Comparison of ENCODE assay signal across 3 fruit fly cellular contexts in genomic region chr3R:17118917-17119378, dm6.
TF ChIP-seq lines count a peak whose summit lies in the region.

No protein-coding gene starts in this region.

TF ChIP-seq in whole organism, adult, 20 proteins besides CTCF, POLR2A, EP300 and RAD21 (continued from another document):
- TF ChIP-seq Crg-1 (GFP tag; optimal IDR thresholded peaks at IDR 0.05; lab: Kevin White, UChicago), result no peak

TF ChIP-seq in whole organism, embryonic, 481 proteins besides CTCF, POLR2A, EP300 and RAD21 (continued from another document and continues in another):
- TF ChIP-seq CG4820 (GFP tag; optimal IDR thresholded peaks at IDR 0.05; lab: Kevin White, UChicago), result no peak
- TF ChIP-seq Six4 (GFP tag; optimal IDR thresholded peaks at IDR 0.05; lab: Kevin White, UChicago), result no peak
- TF ChIP-seq CG18764 (GFP tag; optimal IDR thresholded peaks at IDR 0.05; lab: Kevin White, UChicago), result no peak
- TF ChIP-seq CG13296 (GFP tag; optimal IDR thresholded peaks at IDR 0.05; lab: Kevin White, UChicago), result peak; percentile 18
- TF ChIP-seq sd (tag; optimal IDR thresholded peaks at IDR 0.05; lab: Kevin White, UChicago), result peak; percentile 21
- peak; percentile 39; the same call in 1 of the 2 replicates for TF ChIP-seq inv (GFP tag; IDR thresholded peaks at IDR 0.05; lab: Robert Waterston, UW; ENCODE audit: partially characterized antibody)
- TF ChIP-seq ash1 (GFP tag; optimal IDR thresholded peaks at IDR 0.05; lab: Kevin White, UChicago), result peak; percentile 7
- TF ChIP-seq CG15479 (GFP tag; optimal IDR thresholded peaks at IDR 0.05; lab: Kevin White, UChicago), result no peak
- no peak for TF ChIP-seq CG16813 (GFP tag; IDR thresholded peaks at IDR 0.05; lab: Robert Waterston, UW; ENCODE audit: partially characterized antibody)
- TF ChIP-seq CG7745 (tag; optimal IDR thresholded peaks at IDR 0.05; lab: Kevin White, UChicago), result peak; percentile 35
- TF ChIP-seq CG12071 (GFP tag; optimal IDR thresholded peaks at IDR 0.05; lab: Kevin White, UChicago), result no peak
- peak in 1 of 2 experiments; percentile 70 for TF ChIP-seq crp (GFP tag; optimal IDR thresholded peaks at IDR 0.05; lab: Kevin White, UChicago)
- TF ChIP-seq da (GFP tag; optimal IDR thresholded peaks at IDR 0.05; lab: Kevin White, UChicago), result no peak
- TF ChIP-seq CG12236 (GFP tag; optimal IDR thresholded peaks at IDR 0.05; lab: Kevin White, UChicago), result no peak
- no peak for TF ChIP-seq lilli (GFP tag; optimal IDR thresholded peaks at IDR 0.05; lab: Kevin White, UChicago)
- peak; percentile 21; the same call in 1 of the 2 replicates for TF ChIP-seq Scr (GFP tag; IDR thresholded peaks at IDR 0.05; lab: Robert Waterston, UW; ENCODE audit: partially characterized antibody)
- no peak for TF ChIP-seq hkb (optimal IDR thresholded peaks at IDR 0.05; lab: Kevin White, UChicago)
- TF ChIP-seq hkb (GFP tag; IDR thresholded peaks at IDR 0.05; lab: Robert Waterston, UW), result no peak
- no peak for TF ChIP-seq Atf-2 (GFP tag; optimal IDR thresholded peaks at IDR 0.05; lab: Kevin White, UChicago)
- peak; percentile 60 for TF ChIP-seq CG13287 (GFP tag; IDR thresholded peaks at IDR 0.05; lab: Robert Waterston, UW; ENCODE audit: partially characterized antibody)
- no peak for TF ChIP-seq CG11456 (GFP tag; IDR thresholded peaks at IDR 0.05; lab: Robert Waterston, UW)
- no peak for TF ChIP-seq wek (GFP tag; optimal IDR thresholded peaks at IDR 0.05; lab: Kevin White, UChicago)
- TF ChIP-seq MBD-R2 (GFP tag; IDR thresholded peaks at IDR 0.05; lab: Robert Waterston, UW), result peak; percentile 29; the same call in 1 of the 2 replicates
- TF ChIP-seq hbn (GFP tag; IDR thresholded peaks at IDR 0.05; lab: Robert Waterston, UW; ENCODE audit: partially characterized antibody), result peak; percentile 48; the same call in 1 of the 2 replicates
- TF ChIP-seq Ptx1 (GFP tag; IDR thresholded peaks at IDR 0.05; lab: Robert Waterston, UW), result no peak
- TF ChIP-seq CG12744 (GFP tag; optimal IDR thresholded peaks at IDR 0.05; lab: Kevin White, UChicago), result no peak
- TF ChIP-seq CG6689 (GFP tag; IDR thresholded peaks at IDR 0.05; lab: Robert Waterston, UW), result no peak
- TF ChIP-seq tap (tag; optimal IDR thresholded peaks at IDR 0.05; lab: Kevin White, UChicago), result no peak
- TF ChIP-seq CG1233 (GFP tag; optimal IDR thresholded peaks at IDR 0.05; lab: Kevin White, UChicago), result no peak
- TF ChIP-seq lab (GFP tag; optimal IDR thresholded peaks at IDR 0.05; lab: Kevin White, UChicago), result peak; percentile 36
- peak; percentile 39; the same call in 1 of the 2 replicates for TF ChIP-seq unc-4 (GFP tag; IDR thresholded peaks at IDR 0.05; lab: Robert Waterston, UW; ENCODE audit: partially characterized antibody)
- TF ChIP-seq tna (GFP tag; IDR thresholded peaks at IDR 0.05; lab: Robert Waterston, UW; ENCODE audit: partially characterized antibody), result 0 out of 2 replicates have a peak, but pooled peaks have one; percentile 21
- TF ChIP-seq fru (optimal IDR thresholded peaks at IDR 0.05; lab: Kevin White, UChicago), result no peak
- peak; percentile 48; the same call in 1 of the 2 replicates for TF ChIP-seq Bgb (GFP tag; IDR thresholded peaks at IDR 0.05; lab: Robert Waterston, UW; ENCODE audit: partially characterized antibody)
- peak; percentile 82 for TF ChIP-seq Jarid2 (GFP tag; optimal IDR thresholded peaks at IDR 0.05; lab: Kevin White, UChicago)
- TF ChIP-seq CG32532 (GFP tag; IDR thresholded peaks at IDR 0.05; lab: Robert Waterston, UW), result no peak; the same call in 1 of the 2 replicates
- TF ChIP-seq CG33213 (GFP tag; optimal IDR thresholded peaks at IDR 0.05; lab: Kevin White, UChicago), result no peak
- TF ChIP-seq gcm2 (GFP tag; optimal IDR thresholded peaks at IDR 0.05; lab: Kevin White, UChicago), result no peak
- TF ChIP-seq org-1 (GFP tag; optimal IDR thresholded peaks at IDR 0.05; lab: Kevin White, UChicago), result no peak
- TF ChIP-seq dati (GFP tag; IDR thresholded peaks at IDR 0.05; lab: Robert Waterston, UW), result no peak
- TF ChIP-seq peb (GFP tag; IDR thresholded peaks at IDR 0.05; lab: Robert Waterston, UW), result no peak
- no peak for TF ChIP-seq CG11695 (GFP tag; IDR thresholded peaks at IDR 0.05; lab: Robert Waterston, UW)
- TF ChIP-seq ERR (GFP tag; optimal IDR thresholded peaks at IDR 0.05; lab: Kevin White, UChicago), result no peak
- no peak for TF ChIP-seq corto (GFP tag; optimal IDR thresholded peaks at IDR 0.05; lab: Kevin White, UChicago)
- peak; percentile 41 for TF ChIP-seq Myb (GFP tag; optimal IDR thresholded peaks at IDR 0.05; lab: Kevin White, UChicago)
- TF ChIP-seq Trl (optimal IDR thresholded peaks at IDR 0.05; lab: Kevin White, UChicago), result peak; percentile 90 to 91
- no peak for TF ChIP-seq Trl (GFP tag; optimal IDR thresholded peaks at IDR 0.05; lab: Kevin White, UChicago)
- no peak for TF ChIP-seq sisA (GFP tag; IDR thresholded peaks at IDR 0.05; lab: Robert Waterston, UW)
- TF ChIP-seq gcm (GFP tag; optimal IDR thresholded peaks at IDR 0.05; lab: Kevin White, UChicago), result peak; percentile 38
- TF ChIP-seq zen2 (GFP tag; IDR thresholded peaks at IDR 0.05; lab: Robert Waterston, UW; ENCODE audit: partially characterized antibody), result no peak; the same call in 2 of the 3 replicates
- peak; percentile 42 for TF ChIP-seq sens (GFP tag; lab: Kevin White, UChicago)
- no peak for TF ChIP-seq ap (GFP tag; IDR thresholded peaks at IDR 0.05; lab: Robert Waterston, UW)
- TF ChIP-seq kah (GFP tag; optimal IDR thresholded peaks at IDR 0.05; lab: Kevin White, UChicago), result no peak
- TF ChIP-seq HmgZ (tag; optimal IDR thresholded peaks at IDR 0.05; lab: Kevin White, UChicago), result peak; percentile 14
- TF ChIP-seq CHES-1-like (GFP tag; optimal IDR thresholded peaks at IDR 0.05; lab: Kevin White, UChicago), result peak; percentile 25
- no peak for TF ChIP-seq Chrac-16 (GFP tag; optimal IDR thresholded peaks at IDR 0.05; lab: Kevin White, UChicago)
- no peak for TF ChIP-seq CG9437 (GFP tag; optimal IDR thresholded peaks at IDR 0.05; lab: Kevin White, UChicago)
- TF ChIP-seq CoRest (tag; optimal IDR thresholded peaks at IDR 0.05; lab: Kevin White, UChicago), result no peak
- TF ChIP-seq CG4360 (GFP tag; IDR thresholded peaks at IDR 0.05; lab: Robert Waterston, UW), result peak; percentile 62; the same call in 1 of the 2 replicates
- TF ChIP-seq CG12104 (GFP tag; optimal IDR thresholded peaks at IDR 0.05; lab: Kevin White, UChicago), result no peak
- no peak for TF ChIP-seq CG14965 (GFP tag; optimal IDR thresholded peaks at IDR 0.05; lab: Kevin White, UChicago; ENCODE audit: borderline replicate concordance)
- peak; percentile 43 for TF ChIP-seq kni (GFP tag; optimal IDR thresholded peaks at IDR 0.05; lab: Kevin White, UChicago)
- peak; percentile 11 for TF ChIP-seq CG6854 (GFP tag; optimal IDR thresholded peaks at IDR 0.05; lab: Kevin White, UChicago)

TF ChIP-seq in whole organism, prepupa, 60 proteins besides CTCF, POLR2A, EP300 and RAD21 (continued from another document):
- TF ChIP-seq CG4318 (GFP tag; optimal IDR thresholded peaks at IDR 0.05; lab: Kevin White, UChicago) (no peak), Eip78C (GFP tag; lab: Kevin White, UChicago) (peak; percentile 51), dac (GFP tag; optimal IDR thresholded peaks at IDR 0.05; lab: Kevin White, UChicago) (no peak), Sox14 (GFP tag; optimal IDR thresholded peaks at IDR 0.05; lab: Kevin White, UChicago) (no peak), fkh (GFP tag; optimal IDR thresholded peaks at IDR 0.05; lab: Kevin White, UChicago) (no peak), Ets21C (GFP tag; optimal IDR thresholded peaks at IDR 0.05; lab: Kevin White, UChicago) (no peak), achi (GFP tag; optimal IDR thresholded peaks at IDR 0.05; lab: Kevin White, UChicago) (no peak), CG6276 (GFP tag; optimal IDR thresholded peaks at IDR 0.05; lab: Kevin White, UChicago) (peak; percentile 52), CG1621 (tag; optimal IDR thresholded peaks at IDR 0.05; lab: Kevin White, UChicago) (peak; percentile 43), OdsH (GFP tag; optimal IDR thresholded peaks at IDR 0.05; lab: Kevin White, UChicago) (no peak), esn (GFP tag; optimal IDR thresholded peaks at IDR 0.05; lab: Kevin White, UChicago) (no peak), CG11762 (GFP tag; optimal IDR thresholded peaks at IDR 0.05; lab: Kevin White, UChicago; ENCODE audit: insufficient read depth) (no peak), CG3919 (GFP tag; optimal IDR thresholded peaks at IDR 0.05; lab: Kevin White, UChicago) (no peak), CG6854 (GFP tag; optimal IDR thresholded peaks at IDR 0.05; lab: Kevin White, UChicago) (peak; percentile 81), CG3032 (tag; optimal IDR thresholded peaks at IDR 0.05; lab: Kevin White, UChicago) (no peak), CG6163 (GFP tag; IDR thresholded peaks at IDR 0.05; lab: Robert Waterston, UW) (no peak), CG10631 (GFP tag; optimal IDR thresholded peaks at IDR 0.05; lab: Kevin White, UChicago) (no peak), CG8119 (GFP tag; IDR thresholded peaks at IDR 0.05; lab: Robert Waterston, UW) (no peak), CG6808 (GFP tag; optimal IDR thresholded peaks at IDR 0.05; lab: Kevin White, UChicago) (peak; percentile 8), spab (GFP tag; optimal IDR thresholded peaks at IDR 0.05; lab: Kevin White, UChicago) (no peak), Gug (GFP tag; IDR thresholded peaks at IDR 0.05; lab: Robert Waterston, UW) (no peak), Blimp-1 (GFP tag; optimal IDR thresholded peaks at IDR 0.05; lab: Kevin White, UChicago) (no peak), Smox (GFP tag; optimal IDR thresholded peaks at IDR 0.05; lab: Kevin White, UChicago) (no peak), ss (GFP tag; optimal IDR thresholded peaks at IDR 0.05; lab: Kevin White, UChicago) (peak in 1 of 2 experiments; percentile 51), svp (GFP tag; lab: Kevin White, UChicago) (no peak), topi (GFP tag; optimal IDR thresholded peaks at IDR 0.05; lab: Kevin White, UChicago) (no peak), CG34406 (GFP tag; optimal IDR thresholded peaks at IDR 0.05; lab: Kevin White, UChicago) (no peak), CG6792 (GFP tag; optimal IDR thresholded peaks at IDR 0.05; lab: Kevin White, UChicago) (no peak), lz (GFP tag; optimal IDR thresholded peaks at IDR 0.05; lab: Kevin White, UChicago) (no peak), CG8319 (GFP tag; optimal IDR thresholded peaks at IDR 0.05; lab: Kevin White, UChicago) (no peak), fd59A (GFP tag; optimal IDR thresholded peaks at IDR 0.05; lab: Kevin White, UChicago) (no peak), Sox102F (GFP tag; optimal IDR thresholded peaks at IDR 0.05; lab: Kevin White, UChicago) (peak; percentile 68), Met (GFP tag; optimal IDR thresholded peaks at IDR 0.05; lab: Kevin White, UChicago) (no peak), pdm3 (GFP tag; optimal IDR thresholded peaks at IDR 0.05; lab: Kevin White, UChicago) (no peak), Ets96B (tag; optimal IDR thresholded peaks at IDR 0.05; lab: Kevin White, UChicago) (no peak), CG10669 (GFP tag; optimal IDR thresholded peaks at IDR 0.05; lab: Kevin White, UChicago) (no peak), salr (GFP tag; optimal IDR thresholded peaks at IDR 0.05; lab: Kevin White, UChicago) (no peak), Eip75B (GFP tag; optimal IDR thresholded peaks at IDR 0.05; lab: Kevin White, UChicago) (no peak), CG7368 (GFP tag; optimal IDR thresholded peaks at IDR 0.05; lab: Kevin White, UChicago) (no peak), CG11294 (GFP tag; IDR thresholded peaks at IDR 0.05; lab: Robert Waterston, UW) (no peak)
